Worm (Caenorhabditis elegans) whole organism, L1 larva: ENCODE measurements around the gene srlf-10.

Source experiments
- C16A3.4 ChIP-seq: fragments of 150-350 bp; optimal IDR thresholded peaks from 2 replicates; lab custom pipeline; 2014; ENCODE audit warnings: missing biosample characterization, missing genetic modification characterization
- F16B12.6 ChIP-seq: fragments of 150-350 bp; optimal IDR thresholded peaks from 2 replicates; lab custom pipeline; 2014; ENCODE audit warnings: missing biosample characterization, missing genetic modification characterization
- alr-1 ChIP-seq: fragments of 200-800 bp; sonication (Bioruptor generic); optimal IDR thresholded peaks from 2 replicates; lab custom pipeline; 2018; ENCODE audit warnings: borderline replicate concordance, mild to moderate bottlenecking, missing genetic modification characterization, missing compliant biosample characterization
- blmp-1 ChIP-seq: fragments of 150-350 bp; optimal IDR thresholded peaks from 2 replicates; lab custom pipeline; 2014; ENCODE audit warnings: missing biosample characterization, missing genetic modification characterization
- ceh-82 ChIP-seq, 3 experiments: fragments of 150-350 bp in 1 of 3; sonication (generic microtip) in 2 of 3; optimal IDR thresholded peaks; 2 replicates each; lab custom pipeline; 2014 to 2017; ENCODE audit warnings: missing biosample characterization in 3 of 3, missing genetic modification characterization in 3 of 3
- ces-1 ChIP-seq: fragments of 150-350 bp; optimal IDR thresholded peaks from 2 replicates; lab custom pipeline; 2014; ENCODE audit warnings: missing biosample characterization, missing genetic modification reagents, missing genetic modification characterization
- dpl-1 ChIP-seq, 3 experiments: fragments of 150-350 bp in 2 of 3; sonication (generic microtip) in 1 of 3; optimal IDR thresholded peaks; 2 replicates each; lab custom pipeline; 2014 to 2017; ENCODE audit warnings: missing biosample characterization in 3 of 3, missing genetic modification characterization in 3 of 3, missing genetic modification reagents in 3 of 3
- dsc-1 ChIP-seq: sonication (generic microtip); optimal IDR thresholded peaks from 2 replicates; lab custom pipeline; 2016; ENCODE audit warnings: mild to moderate bottlenecking, missing genetic modification characterization, missing compliant biosample characterization
- efl-1 ChIP-seq, 4 experiments: fragments of 150-350 bp; optimal IDR thresholded peaks in 3 of 4; peaks in 1 of 4; 1 replicate in 1 of 4; 2 replicates in 3 of 4; lab custom pipeline; 2014; ENCODE audit warnings: missing biosample characterization in 2 of 4, missing genetic modification characterization in 2 of 4, missing genetic modification reagents in 2 of 4
- efl-3 ChIP-seq: fragments of 200-800 bp; sonication (Bioruptor generic); optimal IDR thresholded peaks from 2 replicates; lab custom pipeline; 2018; ENCODE audit warnings: mild to moderate bottlenecking, missing genetic modification characterization, missing compliant biosample characterization
- egl-13 ChIP-seq: sonication (generic microtip); optimal IDR thresholded peaks from 2 replicates; lab custom pipeline; 2016; ENCODE audit warnings: missing genotype, missing genetic modification reagents, missing genetic modification characterization, missing compliant biosample characterization
- elt-2 ChIP-seq: sonication (generic microtip); optimal IDR thresholded peaks from 2 replicates; lab custom pipeline; 2016; ENCODE audit warnings: missing genetic modification characterization, mild to moderate bottlenecking, inconsistent platforms, missing compliant biosample characterization, missing genetic modification reagents
- fkh-10 ChIP-seq: sonication (generic microtip); optimal IDR thresholded peaks from 2 replicates; lab custom pipeline; 2017; ENCODE audit warnings: missing biosample characterization, missing genetic modification reagents, missing genetic modification characterization
- fkh-8 ChIP-seq: sonication (generic microtip); optimal IDR thresholded peaks from 2 replicates; lab custom pipeline; 2016; ENCODE audit warnings: mild to moderate bottlenecking, missing genetic modification characterization, missing compliant biosample characterization
- hlh-4 ChIP-seq: sonication (generic microtip); optimal IDR thresholded peaks from 2 replicates; lab custom pipeline; 2016; ENCODE audit warnings: mild to moderate bottlenecking, missing genetic modification characterization, missing compliant biosample characterization
- irx-1 ChIP-seq: sonication (generic microtip); optimal IDR thresholded peaks from 2 replicates; lab custom pipeline; 2016; ENCODE audit warnings: missing genetic modification characterization, missing compliant biosample characterization
- isw-1 ChIP-seq: fragments of 200-800 bp; sonication (Bioruptor generic); IDR thresholded peaks from 2 replicates; pipeline ENCODE4 v1.3.6; 2022; ENCODE audit warnings: missing genetic modification characterization, missing compliant biosample characterization
- jun-1 ChIP-seq: fragments of 150-350 bp; optimal IDR thresholded peaks from 2 replicates; lab custom pipeline; 2014; ENCODE audit warnings: missing biosample characterization, missing genetic modification reagents, missing genetic modification characterization
- lin-14 ChIP-seq: fragments of 200-800 bp; sonication (Bioruptor generic); optimal IDR thresholded peaks from 2 replicates; lab custom pipeline; 2018; ENCODE audit warnings: mild to moderate bottlenecking, missing genetic modification characterization, moderate library complexity, missing compliant biosample characterization
- lin-35 ChIP-seq, 2 experiments: fragments of 150-350 bp; optimal IDR thresholded peaks; 2 replicates each; lab custom pipeline; 2014; ENCODE audit warnings: missing biosample characterization in 2 of 2, missing genetic modification characterization in 2 of 2, missing genetic modification reagents in 2 of 2
- lsy-2 ChIP-seq, 2 experiments: fragments of 150-350 bp; optimal IDR thresholded peaks; 2 replicates each; lab custom pipeline; 2014; ENCODE audit warnings: missing biosample characterization in 2 of 2, missing genetic modification characterization in 2 of 2
- mdl-1 ChIP-seq, 2 experiments: fragments of 150-350 bp; optimal IDR thresholded peaks; 2 replicates each; lab custom pipeline; 2014 to 2017; ENCODE audit warnings: missing biosample characterization in 2 of 2, missing genetic modification characterization in 2 of 2, inconsistent platforms in 1 of 2
- mep-1 ChIP-seq: fragments of 150-350 bp; optimal IDR thresholded peaks from 2 replicates; lab custom pipeline; 2014; ENCODE audit warnings: missing biosample characterization, missing genetic modification characterization
- nhr-11 ChIP-seq: fragments of 150-350 bp; optimal IDR thresholded peaks from 2 replicates; lab custom pipeline; 2014; ENCODE audit warnings: missing biosample characterization, missing genetic modification characterization
- nhr-19 ChIP-seq: fragments of 200-800 bp; sonication (Bioruptor generic); conservative IDR thresholded peaks from 2 replicates; pipeline ENCODE4 v1.3.6; 2022; ENCODE audit warnings: missing genetic modification characterization, missing compliant biosample characterization
- nhr-20 ChIP-seq: sonication (generic microtip); optimal IDR thresholded peaks from 2 replicates; lab custom pipeline; 2016; ENCODE audit warnings: mild to moderate bottlenecking, missing genetic modification characterization, missing compliant biosample characterization
- nhr-237 ChIP-seq: fragments of 150-350 bp; optimal IDR thresholded peaks from 2 replicates; lab custom pipeline; 2014; ENCODE audit warnings: missing biosample characterization, missing genetic modification characterization
- nhr-47 ChIP-seq: sonication (generic microtip); optimal IDR thresholded peaks from 2 replicates; lab custom pipeline; 2016; ENCODE audit warnings: mild to moderate bottlenecking, missing genetic modification characterization, moderate library complexity, missing compliant biosample characterization
- nhr-71 ChIP-seq: sonication (generic microtip); optimal IDR thresholded peaks from 2 replicates; lab custom pipeline; 2016; ENCODE audit warnings: mild to moderate bottlenecking, missing genetic modification characterization, moderate library complexity, missing compliant biosample characterization
- nhr-77 ChIP-seq: fragments of 150-350 bp; optimal IDR thresholded peaks from 2 replicates; lab custom pipeline; 2014; ENCODE audit warnings: missing biosample characterization, missing genetic modification characterization
- nhr-85 ChIP-seq: sonication (generic microtip); peaks from one replicate; lab custom pipeline; 2016; ENCODE audit warnings: missing genetic modification characterization, inconsistent platforms, missing compliant biosample characterization
- nhr-90 ChIP-seq: sonication (generic microtip); optimal IDR thresholded peaks from 2 replicates; lab custom pipeline; 2016; ENCODE audit warnings: mild to moderate bottlenecking, missing genetic modification characterization, missing compliant biosample characterization; ENCODE audit not compliant: poor library complexity
- pag-3 ChIP-seq: sonication (generic microtip); optimal IDR thresholded peaks from 2 replicates; lab custom pipeline; 2017; ENCODE audit warnings: missing genetic modification characterization, mild to moderate bottlenecking, missing compliant biosample characterization, antibody characterized with exemption, borderline replicate concordance; ENCODE audit not compliant: insufficient read depth
- pqm-1 ChIP-seq: sonication (generic microtip); optimal IDR thresholded peaks from 3 replicates; lab custom pipeline; 2017; ENCODE audit warnings: missing biosample characterization, missing genetic modification characterization
- skn-1 ChIP-seq: fragments of 150-350 bp; optimal IDR thresholded peaks from 2 replicates; lab custom pipeline; 2014; ENCODE audit warnings: missing biosample characterization, missing genetic modification characterization
- snpc-4 ChIP-seq: fragments of 150-350 bp; optimal IDR thresholded peaks from 2 replicates; lab custom pipeline; 2014; ENCODE audit warnings: missing biosample characterization, missing genetic modification characterization
- snu-23 ChIP-seq: sonication (generic microtip); optimal IDR thresholded peaks from 2 replicates; lab custom pipeline; 2016; ENCODE audit warnings: missing genetic modification characterization, missing compliant biosample characterization
- sptf-1 ChIP-seq: fragments of 150-350 bp; optimal IDR thresholded peaks from 2 replicates; lab custom pipeline; 2014; ENCODE audit warnings: missing biosample characterization, missing genetic modification characterization
- swsn-7 ChIP-seq: sonication (generic microtip); optimal IDR thresholded peaks from 2 replicates; lab custom pipeline; 2016; ENCODE audit warnings: missing genetic modification characterization, missing compliant biosample characterization
- tbx-2 ChIP-seq: sonication (generic microtip); optimal IDR thresholded peaks from 2 replicates; lab custom pipeline; 2016; ENCODE audit warnings: missing genetic modification characterization, missing compliant biosample characterization
- unc-30 ChIP-seq: sonication (generic microtip); optimal IDR thresholded peaks from 2 replicates; lab custom pipeline; 2017; ENCODE audit warnings: missing biosample characterization, missing genetic modification characterization
- unc-62 ChIP-seq: fragments of 150-350 bp; optimal IDR thresholded peaks from 2 replicates; lab custom pipeline; 2014; ENCODE audit warnings: missing biosample characterization, missing genetic modification reagents, missing genetic modification characterization
- unc-86 ChIP-seq: sonication (generic microtip); optimal IDR thresholded peaks from 2 replicates; lab custom pipeline; 2016; ENCODE audit warnings: missing genetic modification characterization, missing compliant biosample characterization
- unc-98 ChIP-seq: fragments of 200-800 bp; sonication (Bioruptor generic); IDR thresholded peaks from 2 replicates; pipeline ENCODE4 v1.3.6; 2022; ENCODE audit warnings: missing genetic modification characterization, missing compliant biosample characterization
- xbp-1 ChIP-seq: sonication (generic microtip); optimal IDR thresholded peaks from 2 replicates; lab custom pipeline; 2016; ENCODE audit warnings: missing genetic modification characterization, missing compliant biosample characterization
- zip-4 ChIP-seq: fragments of 200-800 bp; sonication (Bioruptor generic); optimal IDR thresholded peaks from 2 replicates; lab custom pipeline; 2018; ENCODE audit warnings: mild to moderate bottlenecking, missing genetic modification characterization, moderate library complexity, missing compliant biosample characterization
- ztf-11 ChIP-seq, 2 experiments: sonication (generic microtip); optimal IDR thresholded peaks; 2 replicates each; lab custom pipeline; 2016 to 2017; ENCODE audit warnings: missing genetic modification characterization in 2 of 2, missing biosample characterization in 1 of 2, missing compliant biosample characterization in 1 of 2

srlf-10 gene

DNA sequence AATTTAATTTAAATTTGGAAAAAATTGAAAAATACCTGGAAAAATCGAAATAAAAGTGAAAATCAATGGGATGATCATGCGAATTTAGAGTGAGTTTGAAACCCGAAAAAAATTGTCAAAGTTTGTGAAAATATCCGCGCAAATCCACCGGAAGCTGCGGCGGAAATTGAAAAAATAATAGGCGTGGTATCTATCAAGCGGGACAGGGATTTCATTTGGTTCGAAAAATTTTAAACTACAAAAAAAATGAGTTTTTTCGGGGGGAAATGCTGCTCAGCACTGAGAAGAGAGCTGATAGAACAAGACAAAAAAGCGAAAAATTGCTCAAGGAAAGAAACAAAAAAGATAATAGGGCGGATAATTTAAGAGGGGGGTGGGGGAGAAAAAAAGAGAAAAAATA is 31.0 kb upstream of the srlf-10 start, which contains the start of gene T03F6.9:
TSS of gene T03F6.9 (minus strand) at position 101 of the 400 bp plus-strand sequence.
- TF ChIP-seq C16A3.4 (tag; lab: Kevin White, UChicago), result no peak
- TF ChIP-seq fkh-8, result peak; percentile 0
- no peak for TF ChIP-seq lin-14 (GFP tag; lab: Kevin White, UChicago)

DNA sequence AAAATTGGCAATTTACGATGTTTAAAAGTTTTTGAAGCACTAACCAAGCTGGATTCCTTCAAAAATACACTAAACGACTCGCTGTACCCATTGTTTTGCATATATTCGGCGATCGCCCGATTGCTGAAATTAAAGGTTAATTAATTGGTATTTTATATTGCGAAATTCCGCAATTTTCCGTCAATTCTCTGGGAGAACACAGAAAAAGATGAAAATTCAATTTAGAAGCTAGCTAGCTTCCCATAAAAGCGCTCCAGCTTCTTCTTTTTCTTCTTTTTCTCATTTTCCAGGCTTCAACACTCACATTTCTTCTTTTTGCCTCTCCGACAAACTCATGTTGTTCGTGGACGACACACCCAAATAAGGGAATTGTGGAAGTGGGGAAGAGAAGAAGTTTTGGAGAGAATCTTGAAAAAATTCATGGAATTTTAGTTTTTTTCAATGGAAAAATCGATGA is 25.7 kb upstream of the srlf-10 start, which contains the start of gene lis-1:
TSS of gene lis-1 (minus strand) at position 407 of the 457 bp plus-strand sequence.
- TF ChIP-seq egl-13 (tag; lab: Kevin White, UChicago), result no peak
- peak; percentile 68 for TF ChIP-seq ces-1
- TF ChIP-seq nhr-71 (tag; lab: Kevin White, UChicago), result peak; percentile 11

DNA sequence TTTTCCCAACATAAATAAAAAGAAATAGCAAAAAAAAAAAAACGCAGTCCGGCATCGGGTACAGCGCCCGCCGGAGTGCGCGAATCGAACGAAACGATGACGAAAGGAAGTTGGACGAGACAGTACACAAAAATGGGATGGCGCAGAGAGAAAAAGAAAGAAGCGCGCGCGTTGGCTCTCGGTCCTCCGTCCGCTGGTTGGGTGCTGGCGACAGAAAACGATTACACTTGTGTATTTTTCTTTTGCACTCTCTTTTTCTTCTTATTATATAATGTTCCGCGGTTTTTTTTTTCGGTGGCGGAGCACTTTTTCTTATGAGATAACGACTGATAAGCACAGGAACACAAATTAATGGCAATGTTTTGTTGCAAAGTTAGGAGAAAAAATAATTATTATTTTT is 24.8 kb upstream of the srlf-10 start:
- TF ChIP-seq lin-14 (GFP tag; lab: Kevin White, UChicago) (peak; percentile 92), dpl-1 (GFP tag; optimal IDR thresholded peaks at IDR 0.05; lab: Kevin White, UChicago) (peak in 2 of 3 experiments; percentile 16 to 30), hlh-4 (tag; lab: Kevin White, UChicago) (no peak), unc-86 (tag; lab: Kevin White, UChicago) (peak; percentile 33), nhr-85 (tag; lab: Kevin White, UChicago) (peak; percentile 64), fkh-8 (peak; percentile 4), mep-1 (peak; percentile 27), unc-98 (no peak), efl-1 (optimal IDR thresholded peaks at IDR 0.05; lab: Kevin White, UChicago) (peak; percentile 20 to 47), efl-1 (GFP tag; optimal IDR thresholded peaks at IDR 0.05 in 1 of 2; lab: Kevin White, UChicago) (peak; percentile 21 to 93), efl-3 (no peak), nhr-237 (tag; lab: Kevin White, UChicago) (no peak), ceh-82 (tag; optimal IDR thresholded peaks at IDR 0.05; lab: Kevin White, UChicago) (peak in 1 of 3 experiments; percentile 63), elt-2 (peak; percentile 70), nhr-77 (peak; percentile 8), nhr-19 (GFP tag; lab: Robert Waterston, UW) (no peak), unc-30 (no peak), jun-1 (no peak), fkh-10 (GFP tag; lab: Kevin White, UChicago) (no peak), irx-1 (tag; lab: Kevin White, UChicago) (peak; percentile 13), snpc-4 (tag; lab: Kevin White, UChicago) (no peak), nhr-90 (peak; percentile 45), dsc-1 (tag; lab: Kevin White, UChicago) (peak; percentile 32), pqm-1 (peak; percentile 9), blmp-1 (no peak), sptf-1 (tag; lab: Kevin White, UChicago) (no peak), F16B12.6 (tag; lab: Kevin White, UChicago) (peak; percentile 4), lin-35 (GFP tag; optimal IDR thresholded peaks at IDR 0.05; lab: Kevin White, UChicago) (peak; percentile 45 to 50), nhr-47 (tag; lab: Kevin White, UChicago) (peak; percentile 31), nhr-71 (tag; lab: Kevin White, UChicago) (peak; percentile 70), xbp-1 (tag; lab: Kevin White, UChicago) (peak; percentile 52), zip-4 (GFP tag; lab: Kevin White, UChicago) (no peak), alr-1 (tag; lab: Kevin White, UChicago) (no peak), mdl-1 (tag; optimal IDR thresholded peaks at IDR 0.05; lab: Kevin White, UChicago) (peak in 1 of 2 experiments; percentile 44), snu-23 (GFP tag; lab: Kevin White, UChicago) (peak; percentile 77), unc-62 (GFP tag; lab: Kevin White, UChicago) (no peak), skn-1 (tag; lab: Kevin White, UChicago) (peak; percentile 66), tbx-2 (tag; lab: Kevin White, UChicago) (peak; percentile 33), lsy-2 (tag; optimal IDR thresholded peaks at IDR 0.05; lab: Kevin White, UChicago) (peak; percentile 38 to 63), pag-3 (tag; lab: Kevin White, UChicago) (no peak), nhr-20 (tag; lab: Kevin White, UChicago) (peak; percentile 39), nhr-11 (tag; lab: Kevin White, UChicago) (no peak), ztf-11 (tag; optimal IDR thresholded peaks at IDR 0.05; lab: Kevin White, UChicago) (peak in 1 of 2 experiments; percentile 18), isw-1 (no peak), swsn-7 (tag; lab: Kevin White, UChicago) (peak; percentile 55)
- TF ChIP-seq, all 84 proteins: peak for 27
